Worm (Caenorhabditis elegans) whole organism, midembryonic: ENCODE measurements around the gene C06G4.6.

Experiments
- T22C8.4 ChIP-seq: fragments of 200-800 bp; sonication (Bioruptor generic); IDR thresholded peaks from 2 replicates; pipeline ENCODE4 v1.3.6; 2022; ENCODE audit warnings: missing genetic modification characterization, missing compliant biosample characterization
- cog-1 ChIP-seq: sonication (generic microtip); optimal IDR thresholded peaks from 2 replicates; lab custom pipeline; 2016; ENCODE audit warnings: missing genetic modification characterization, missing compliant biosample characterization
- flt-1 ChIP-seq: fragments of 200-800 bp; sonication (Bioruptor generic); IDR thresholded peaks from 2 replicates; pipeline ENCODE4 v1.3.6; 2022; ENCODE audit warnings: missing genetic modification characterization, missing compliant biosample characterization
- klf-2 ChIP-seq: fragments of 200-800 bp; sonication (Bioruptor generic); conservative IDR thresholded peaks from 2 replicates; pipeline ENCODE4 v1.3.6; 2022; ENCODE audit warnings: missing genetic modification reagents, missing genetic modification characterization, missing compliant biosample characterization
- med-1 ChIP-seq: sonication (generic microtip); optimal IDR thresholded peaks from 2 replicates; lab custom pipeline; 2017; ENCODE audit warnings: missing genetic modification characterization, mild to moderate bottlenecking, missing compliant biosample characterization, antibody characterized with exemption, missing genetic modification reagents; ENCODE audit not compliant: insufficient read depth
- ref-1 ChIP-seq: fragments of 200-800 bp; sonication (Bioruptor generic); conservative IDR thresholded peaks from 2 replicates; pipeline ENCODE4 v1.3.6; 2022; ENCODE audit warnings: missing genetic modification reagents, missing genetic modification characterization, missing compliant biosample characterization
- tab-1 ChIP-seq: fragments of 200-800 bp; sonication (Bioruptor generic); IDR thresholded peaks from 2 replicates; pipeline ENCODE4 v1.3.6; 2022; ENCODE audit warnings: missing genetic modification characterization, missing compliant biosample characterization
- ztf-23 ChIP-seq: fragments of 200-800 bp; sonication (Bioruptor generic); IDR thresholded peaks from 2 replicates; pipeline ENCODE4 v1.3.6; 2022; ENCODE audit warnings: missing genetic modification reagents, missing genetic modification characterization, missing compliant biosample characterization
- ztf-29 ChIP-seq: fragments of 200-800 bp; sonication (Bioruptor generic); IDR thresholded peaks from 2 replicates; pipeline ENCODE4 v1.3.6; 2022; ENCODE audit warnings: missing genetic modification reagents, missing genetic modification characterization, missing compliant biosample characterization

C06G4.6 gene

DNA sequence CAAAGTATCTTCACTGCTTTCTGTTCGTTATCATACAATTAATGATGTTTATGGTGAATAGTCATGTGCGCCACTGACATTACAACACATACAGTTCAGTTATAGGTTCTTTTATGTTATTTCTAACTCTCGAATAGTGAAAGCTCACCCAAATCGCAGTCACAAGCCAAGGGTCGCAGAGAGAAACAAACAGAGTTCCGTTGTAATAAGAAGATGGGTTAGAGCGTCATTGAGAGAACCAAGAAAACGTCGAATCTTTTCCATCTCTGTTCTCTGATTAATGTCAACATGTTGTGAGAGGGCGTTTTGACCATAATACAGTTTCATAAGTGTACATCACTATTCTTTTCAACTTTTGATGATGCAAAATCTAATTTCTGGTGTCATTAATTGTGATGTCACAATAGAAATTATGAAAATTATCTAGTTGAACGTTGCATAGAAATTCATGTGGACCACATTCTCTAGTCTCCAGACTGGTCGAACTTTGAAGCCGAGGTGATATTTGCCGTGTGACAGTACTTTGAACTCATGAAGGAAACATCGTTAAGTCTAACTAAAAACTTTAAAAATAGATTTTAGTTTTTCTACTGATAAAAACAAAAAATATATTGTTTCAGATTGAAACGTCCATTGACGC lies 30.1 kb upstream of the C06G4.6 start:
- TF ChIP-seq med-1 (GFP tag; lab: Kevin White, UChicago): no peak
- no peak for TF ChIP-seq ztf-29
- TF ChIP-seq klf-2 (GFP tag; lab: Robert Waterston, UW): no peak
- TF ChIP-seq ref-1: no peak
- TF ChIP-seq tab-1 (GFP tag; lab: Robert Waterston, UW): no peak
- no peak for TF ChIP-seq flt-1 (GFP tag; lab: Robert Waterston, UW)
- no peak for TF ChIP-seq ztf-23
- TF ChIP-seq T22C8.4 (GFP tag; lab: Robert Waterston, UW): no peak
- TF ChIP-seq cog-1 (tag; lab: Kevin White, UChicago): no peak

DNA sequence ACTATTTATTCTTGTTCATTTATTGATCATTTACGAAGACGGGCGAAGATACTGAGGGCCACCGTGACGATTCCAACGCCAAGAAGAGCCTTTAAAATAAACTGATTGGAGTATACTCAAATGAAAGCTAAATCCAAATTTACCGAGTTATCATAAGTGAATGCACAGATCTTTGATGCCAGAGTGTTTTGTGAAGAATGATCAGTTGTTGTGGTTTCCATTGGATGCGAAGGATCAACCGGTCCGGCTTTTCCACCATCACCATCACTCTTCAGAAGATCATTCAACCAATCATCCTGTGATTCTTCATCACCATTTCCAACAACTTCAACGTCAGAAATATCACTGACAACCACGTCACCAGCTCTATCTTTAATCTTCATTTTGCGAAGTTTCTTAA lies 27.0 kb upstream of the C06G4.6 start:
- TF ChIP-seq cog-1 (tag; lab: Kevin White, UChicago) (no peak), T22C8.4 (GFP tag; lab: Robert Waterston, UW) (no peak), klf-2 (GFP tag; lab: Robert Waterston, UW) (no peak), flt-1 (GFP tag; lab: Robert Waterston, UW) (no peak), tab-1 (GFP tag; lab: Robert Waterston, UW) (no peak), ztf-23 (no peak), ref-1 (no peak), ztf-29 (no peak)

DNA sequence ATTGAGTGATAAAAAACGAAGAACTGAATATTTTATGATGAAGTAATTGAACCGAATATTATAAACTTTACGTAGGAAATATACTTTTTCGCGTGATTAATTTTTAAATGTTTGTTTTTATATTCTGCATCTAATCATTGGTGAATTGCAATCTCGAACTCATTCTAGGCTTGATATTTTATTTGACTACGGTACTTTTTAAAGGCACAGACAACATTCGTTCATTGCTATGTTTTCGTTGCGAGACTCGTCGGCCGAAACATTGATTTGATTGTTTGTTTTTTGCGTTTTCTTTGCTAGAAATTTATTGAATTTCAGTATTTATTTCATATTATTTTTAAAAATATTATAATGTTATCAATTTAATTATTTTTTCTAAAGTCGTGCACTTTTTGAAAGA lies 26.4 kb upstream of the C06G4.6 start, which contains the start of gene C06G4.4:
TSS of gene C06G4.4 (minus strand) at position 36 of the 400 bp plus-strand sequence.
- TF ChIP-seq med-1 (GFP tag; lab: Kevin White, UChicago): no peak
- TF ChIP-seq T22C8.4 (GFP tag; lab: Robert Waterston, UW): no peak

DNA sequence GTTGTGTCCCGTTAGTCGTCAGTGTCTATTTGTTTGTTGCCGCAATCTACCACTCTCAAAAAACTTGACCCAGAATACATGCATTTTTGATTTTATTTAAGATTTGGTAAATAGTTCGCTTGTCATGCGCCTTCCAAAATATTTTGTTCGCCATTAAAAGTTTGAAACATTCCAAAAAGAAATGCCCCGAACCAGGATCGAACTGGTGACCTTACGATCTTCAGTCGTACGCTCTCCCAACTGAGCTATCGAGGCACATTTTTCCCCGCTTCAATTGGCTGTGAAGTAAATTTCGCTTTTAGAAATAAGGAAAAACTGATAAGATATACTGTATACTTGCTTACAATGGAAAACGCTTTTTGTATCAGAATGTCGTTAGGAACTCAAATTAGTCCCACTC lies 25.9 kb upstream of the C06G4.6 start:
- TF ChIP-seq klf-2 (GFP tag; lab: Robert Waterston, UW) (no peak), ztf-29 (no peak), cog-1 (tag; lab: Kevin White, UChicago) (no peak), ztf-23 (no peak), flt-1 (GFP tag; lab: Robert Waterston, UW) (no peak), ref-1 (no peak), tab-1 (GFP tag; lab: Robert Waterston, UW) (no peak), med-1 (GFP tag; lab: Kevin White, UChicago) (no peak), T22C8.4 (GFP tag; lab: Robert Waterston, UW) (no peak)

DNA sequence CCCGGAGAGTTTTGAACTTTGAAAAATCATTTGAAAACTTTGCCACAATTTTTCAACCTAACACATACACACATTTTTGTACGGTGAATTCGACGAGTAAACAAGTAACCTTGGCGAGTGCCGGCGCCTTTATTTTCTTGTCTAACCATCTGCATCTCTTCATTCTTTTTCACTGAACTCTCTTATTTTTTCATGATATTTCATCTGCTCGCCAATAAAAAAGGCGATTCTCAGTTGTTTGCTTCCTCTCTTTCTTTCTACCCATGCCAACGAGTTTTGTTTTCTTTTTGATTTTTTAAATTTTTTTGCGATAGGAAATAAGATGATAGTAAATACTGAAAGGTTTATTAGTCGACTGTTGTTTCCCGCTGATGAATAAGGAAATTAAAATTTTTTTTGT lies 25.5 kb upstream of the C06G4.6 start:
- no peak for TF ChIP-seq cog-1 (tag; lab: Kevin White, UChicago)
- no peak for TF ChIP-seq tab-1 (GFP tag; lab: Robert Waterston, UW)
- no peak for TF ChIP-seq ztf-23
- TF ChIP-seq flt-1 (GFP tag; lab: Robert Waterston, UW): no peak
- no peak for TF ChIP-seq klf-2 (GFP tag; lab: Robert Waterston, UW)
- TF ChIP-seq med-1 (GFP tag; lab: Kevin White, UChicago): no peak

DNA sequence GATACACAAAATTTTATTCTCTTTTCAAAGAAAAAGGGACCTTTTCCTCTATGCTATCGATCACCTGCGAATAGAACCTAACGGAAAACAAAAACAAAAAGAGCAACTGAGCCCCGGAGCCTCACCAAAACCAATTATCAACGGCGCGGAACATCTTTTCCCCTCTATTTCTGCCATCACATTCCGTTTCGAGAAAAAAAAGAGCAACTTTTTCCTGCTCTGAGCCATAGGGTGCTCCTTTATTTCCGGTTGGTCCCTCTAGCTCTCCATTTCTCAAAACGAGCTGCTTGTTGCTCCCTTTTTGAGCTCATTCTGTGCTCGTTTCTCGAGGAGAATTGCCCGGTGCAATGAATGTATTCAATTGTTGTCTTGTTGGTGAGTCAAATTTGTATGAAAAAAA lies 24.5 kb upstream of the C06G4.6 start, which contains the start of gene clp-1:
TSS of gene clp-1 (plus strand) at position 301 of the 400 bp plus-strand sequence.
- TF ChIP-seq ztf-29 (no peak), klf-2 (GFP tag; lab: Robert Waterston, UW) (no peak), tab-1 (GFP tag; lab: Robert Waterston, UW) (no peak)

DNA sequence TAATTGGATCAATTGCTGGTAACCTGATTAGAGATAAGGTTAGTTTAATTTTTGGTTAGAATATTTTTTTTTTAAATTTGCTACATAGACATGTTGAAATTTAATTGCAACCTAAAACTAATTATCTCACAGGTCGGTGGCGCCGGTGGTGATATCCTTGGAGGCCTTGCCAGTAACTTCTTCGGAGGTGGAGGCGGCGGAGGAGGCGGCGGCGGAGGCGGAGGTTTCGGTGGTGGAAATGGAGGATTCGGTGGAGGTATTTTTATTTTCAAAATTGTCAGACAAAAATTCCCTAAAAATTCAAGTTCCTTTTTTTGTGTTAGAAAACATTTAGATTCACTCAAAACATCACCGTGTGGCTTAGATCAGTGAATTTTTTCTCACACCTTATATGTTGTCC lies 23.0 kb upstream of the C06G4.6 start:
- TF ChIP-seq ztf-29 (no peak), cog-1 (tag; lab: Kevin White, UChicago) (no peak), klf-2 (GFP tag; lab: Robert Waterston, UW) (no peak), med-1 (GFP tag; lab: Kevin White, UChicago) (no peak), flt-1 (GFP tag; lab: Robert Waterston, UW) (no peak), ztf-23 (no peak), tab-1 (GFP tag; lab: Robert Waterston, UW) (no peak), T22C8.4 (GFP tag; lab: Robert Waterston, UW) (no peak), ref-1 (no peak)

DNA sequence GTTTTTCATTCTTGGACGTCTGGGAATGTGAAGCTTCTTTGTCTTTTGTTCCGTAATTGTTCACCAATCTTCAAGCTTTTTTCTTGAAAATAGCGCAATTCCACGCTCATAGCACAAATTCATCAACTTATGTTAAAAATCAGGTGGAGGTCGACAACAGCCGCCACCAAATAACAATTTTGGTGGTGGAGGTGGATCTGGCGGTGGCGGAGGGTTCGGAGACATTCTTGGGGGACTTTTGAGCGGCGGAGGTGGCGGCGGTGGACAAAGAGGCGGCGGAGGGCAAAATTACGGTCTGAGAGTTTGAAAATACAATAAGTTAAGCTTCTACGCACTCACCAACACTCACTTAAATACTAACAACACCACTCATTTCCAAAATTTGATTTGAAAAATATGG lies 22.3 kb upstream of the C06G4.6 start:
- TF ChIP-seq tab-1 (GFP tag; lab: Robert Waterston, UW): no peak

DNA sequence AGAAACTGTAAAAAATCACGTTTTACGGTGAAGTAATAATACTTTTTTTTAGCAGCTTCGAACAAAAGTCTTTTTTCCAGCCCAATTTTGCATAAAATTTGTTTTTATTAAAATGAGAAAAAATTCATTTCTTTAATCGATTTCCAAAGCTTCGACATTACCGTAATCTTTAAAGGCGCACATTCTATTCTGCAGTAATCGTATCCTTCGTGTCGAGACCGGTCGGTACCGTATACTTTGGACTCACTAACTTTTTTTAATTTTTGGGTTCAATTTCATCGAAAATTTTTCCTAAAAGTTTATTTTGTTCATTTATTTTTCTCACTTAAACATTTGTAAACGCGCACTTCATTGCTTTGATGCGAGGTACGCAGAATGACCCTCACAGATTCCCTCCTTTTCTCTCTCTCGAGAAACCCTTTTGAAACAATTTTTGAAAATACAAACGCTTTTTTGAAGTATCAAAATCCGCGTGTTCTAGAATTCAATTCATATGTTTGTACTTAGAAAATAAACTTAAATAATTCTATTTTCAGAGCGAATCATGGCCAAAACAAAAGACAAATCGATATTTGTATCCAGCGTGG lies 17.5 kb upstream of the C06G4.6 start, which contains the start of gene hrpk-2:
TSS of gene hrpk-2 (plus strand) at position 537 of the 587 bp plus-strand sequence.
- TF ChIP-seq med-1 (GFP tag; lab: Kevin White, UChicago) (no peak), ztf-29 (no peak), flt-1 (GFP tag; lab: Robert Waterston, UW) (no peak), ztf-23 (no peak), klf-2 (GFP tag; lab: Robert Waterston, UW) (no peak), ref-1 (no peak), cog-1 (tag; lab: Kevin White, UChicago) (no peak), T22C8.4 (GFP tag; lab: Robert Waterston, UW) (no peak), tab-1 (GFP tag; lab: Robert Waterston, UW) (no peak)

DNA sequence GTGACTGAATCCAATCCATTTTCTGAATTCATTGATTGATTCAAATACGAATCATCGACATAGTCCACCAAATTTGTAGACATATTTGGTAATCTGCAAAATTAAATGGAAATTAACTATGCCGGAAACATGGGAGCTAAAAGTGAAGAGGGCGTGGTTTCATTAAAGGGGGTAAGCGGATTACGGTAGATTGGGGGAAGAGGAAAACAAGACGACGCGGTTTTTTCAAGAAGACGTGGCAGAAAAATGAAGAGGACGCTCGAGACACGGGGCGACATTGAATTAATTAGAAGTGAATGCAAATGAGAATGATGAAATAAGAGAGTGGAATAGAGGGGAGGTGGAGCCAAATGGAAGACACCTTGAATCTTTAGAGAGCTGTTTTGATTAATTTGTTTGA lies 7.8 kb upstream of the C06G4.6 start, which contains the start of gene npr-17:
TSS of gene npr-17 (minus strand) at position 101 of the 400 bp plus-strand sequence.
- no peak for TF ChIP-seq cog-1 (tag; lab: Kevin White, UChicago)
- no peak for TF ChIP-seq T22C8.4 (GFP tag; lab: Robert Waterston, UW)
- TF ChIP-seq ztf-29: no peak
- TF ChIP-seq flt-1 (GFP tag; lab: Robert Waterston, UW): no peak
- TF ChIP-seq ref-1: no peak
- TF ChIP-seq klf-2 (GFP tag; lab: Robert Waterston, UW): no peak
- TF ChIP-seq med-1 (GFP tag; lab: Kevin White, UChicago): no peak
- TF ChIP-seq tab-1 (GFP tag; lab: Robert Waterston, UW): no peak
- TF ChIP-seq ztf-23: no peak
